Worm (Caenorhabditis elegans) whole organism, L3 larva: ENCODE data around the gene F45E10.2.

Experiments
- egl-5 ChIP-seq: fragments of 150-350 bp; optimal IDR thresholded peaks from 2 replicates; lab custom pipeline; 2017; ENCODE audit warnings: missing biosample characterization, missing genetic modification reagents, missing genetic modification characterization, inconsistent platforms
- elt-3 ChIP-seq, 3 experiments: fragments of 150-350 bp in 1 of 3; sonication (generic microtip) in 2 of 3; optimal IDR thresholded peaks; 2 replicates in 2 of 3; 4 replicates in 1 of 3; lab custom pipeline; 2014 to 2017; ENCODE audit warnings: missing biosample characterization in 3 of 3, missing genetic modification characterization in 3 of 3
- fos-1 ChIP-seq: fragments of 150-350 bp; optimal IDR thresholded peaks from 2 replicates; lab custom pipeline; 2014; ENCODE audit warnings: missing biosample characterization, missing genetic modification characterization
- jun-1 ChIP-seq: fragments of 150-350 bp; optimal IDR thresholded peaks from 2 replicates; lab custom pipeline; 2014; ENCODE audit warnings: missing biosample characterization, missing genetic modification reagents, missing genetic modification characterization
- lin-39 ChIP-seq: fragments of 150-350 bp; optimal IDR thresholded peaks from 2 replicates; lab custom pipeline; 2018; ENCODE audit warnings: missing biosample characterization, missing genetic modification reagents, missing genetic modification characterization
- skn-1 ChIP-seq: fragments of 150-350 bp; optimal IDR thresholded peaks from 2 replicates; lab custom pipeline; 2014; ENCODE audit warnings: missing biosample characterization, missing genetic modification characterization

Gene F45E10.2

DNA sequence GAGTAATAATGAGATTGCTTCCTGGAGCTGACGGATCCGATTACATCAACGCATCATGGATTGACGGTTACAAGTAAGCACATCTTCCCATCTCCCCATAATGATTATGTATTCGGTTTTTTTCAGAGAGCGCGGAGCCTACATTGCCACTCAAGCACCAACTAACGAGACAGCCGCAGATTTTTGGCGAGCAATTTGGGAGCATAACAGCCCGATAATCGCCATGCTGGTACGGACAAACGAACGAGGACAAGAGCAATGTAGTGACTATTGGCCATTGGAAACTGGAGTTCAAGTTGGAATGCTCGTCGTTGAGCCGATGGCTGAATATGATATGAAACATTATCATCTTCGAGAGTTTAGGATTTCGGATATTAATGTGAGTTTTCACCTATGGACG, 44.2 kb downstream of the F45E10.2 start:
- TF ChIP-seq egl-5 (tag; lab: Kevin White, UChicago), result no peak
- no peak for TF ChIP-seq skn-1
- TF ChIP-seq jun-1 (tag; lab: Kevin White, UChicago), result no peak
- no peak for TF ChIP-seq fos-1 (tag; lab: Kevin White, UChicago)

DNA sequence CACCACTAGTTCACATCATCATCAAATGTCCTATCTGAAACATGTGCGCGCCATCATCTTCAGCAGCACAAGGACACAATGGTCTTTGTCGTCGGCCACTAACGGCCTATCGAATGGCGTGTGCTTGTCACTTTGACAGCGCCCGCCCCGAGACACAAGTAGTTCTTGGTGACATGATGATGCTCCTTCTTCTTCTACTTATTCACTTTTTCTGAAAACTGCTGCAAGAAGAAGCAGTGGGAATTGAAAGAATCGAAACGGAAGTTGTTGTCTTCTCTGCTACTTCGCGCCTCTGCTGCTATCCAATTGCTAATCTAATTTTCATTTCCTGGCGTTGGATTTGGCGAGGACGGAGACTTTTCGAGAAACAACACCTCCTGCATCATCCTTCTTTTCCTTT, 50.7 kb downstream of the F45E10.2 start:
- TF ChIP-seq elt-3 (tag; optimal IDR thresholded peaks at IDR 0.05; lab: Kevin White, UChicago) (no peak), lin-39 (tag; lab: Kevin White, UChicago) (peak; percentile 30)
- TF ChIP-seq, all 47 proteins: peak for 1
